Worm (Caenorhabditis elegans) whole organism, young adult: Measurements from ENCODE around the gene F47F2.1.

Source experiments
- F52B5.7 ChIP-seq: sonication (generic microtip); optimal IDR thresholded peaks from 2 replicates; lab custom pipeline; 2016; ENCODE audit warnings: mild to moderate bottlenecking, missing genetic modification characterization, missing compliant biosample characterization
- K11D2.4 ChIP-seq: fragments of 200-800 bp; sonication (Bioruptor generic); IDR thresholded peaks from 2 replicates; pipeline ENCODE4 v1.3.6; 2022; ENCODE audit warnings: missing genetic modification reagents, missing genetic modification characterization, missing compliant biosample characterization
- cebp-2 ChIP-seq: fragments of 200-800 bp; sonication (Bioruptor generic); IDR thresholded peaks from 2 replicates; pipeline ENCODE4 v1.3.6; 2022; ENCODE audit warnings: missing genetic modification characterization, missing compliant biosample characterization
- dox-1 ChIP-seq: fragments of 200-800 bp; sonication (Bioruptor generic); IDR thresholded peaks from 2 replicates; pipeline ENCODE4 v1.3.6; 2022; ENCODE audit warnings: missing genetic modification reagents, missing genetic modification characterization, missing compliant biosample characterization
- dpl-1 ChIP-seq: fragments of 150-350 bp; optimal IDR thresholded peaks from 2 replicates; lab custom pipeline; 2014; ENCODE audit warnings: missing biosample characterization, missing genetic modification reagents, missing genetic modification characterization
- mel-28 ChIP-seq: sonication (generic microtip); optimal IDR thresholded peaks from 2 replicates; lab custom pipeline; 2016; ENCODE audit warnings: borderline replicate concordance, mild to moderate bottlenecking, missing genetic modification characterization, missing compliant biosample characterization
- nfya-1 ChIP-seq: sonication (generic microtip); optimal IDR thresholded peaks from 2 replicates; lab custom pipeline; 2017; ENCODE audit warnings: antibody characterized with exemption, missing compliant biosample characterization, missing genetic modification characterization, borderline replicate concordance; ENCODE audit not compliant: insufficient read depth

DNA sequence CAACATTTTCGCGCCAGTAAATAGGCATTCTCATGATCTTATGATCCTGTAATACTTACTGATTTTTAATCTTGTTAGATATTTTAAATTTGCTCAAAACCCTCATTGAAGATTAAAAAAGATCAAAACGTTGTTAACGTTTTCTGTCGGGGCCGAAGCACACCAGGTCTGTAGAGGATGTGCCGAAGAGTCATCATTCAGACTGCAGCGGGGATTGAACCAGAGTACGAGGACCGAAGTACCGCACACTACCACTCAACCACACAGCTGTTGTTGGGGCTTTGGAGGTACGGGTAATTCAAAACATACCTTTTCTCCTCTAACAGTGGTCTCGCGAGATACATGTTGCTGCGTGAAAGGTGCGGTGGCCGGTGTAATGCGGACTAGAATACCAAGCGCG, 35.9 kb downstream of the F47F2.1 start:
- TF ChIP-seq dpl-1 (GFP tag; lab: Kevin White, UChicago): no peak
- TF ChIP-seq F52B5.7: peak; percentile 14
- no peak for TF ChIP-seq mel-28
- no peak for TF ChIP-seq nfya-1 (tag; lab: Kevin White, UChicago)
- TF ChIP-seq K11D2.4 (GFP tag; lab: Robert Waterston, UW): no peak
- TF ChIP-seq cebp-2 (GFP tag; lab: Robert Waterston, UW): no peak
- no peak for TF ChIP-seq dox-1
